Fruit fly (Drosophila melanogaster): ENCODE measurements around the gene ema.

Gene ema

dm6 chr3R:16453597-16453996 is 12.1 kb upstream of the ema start, which contains the start of gene Pak3 (continued):
- TF ChIP-seq CG9797 (GFP tag; optimal IDR thresholded peaks at IDR 0.05), result peak; percentile 86
- peak; percentile 28 for TF ChIP-seq Nf-YB (GFP tag; optimal IDR thresholded peaks at IDR 0.05)
- TF ChIP-seq Stat92E (GFP tag; optimal IDR thresholded peaks at IDR 0.05), result peak in 1 of 3 experiments; percentile 7
- peak; percentile 16 for TF ChIP-seq tap (tag; optimal IDR thresholded peaks at IDR 0.05)
- TF ChIP-seq vvl (GFP tag; IDR thresholded peaks at IDR 0.05), result peak; percentile 33; the same call in 1 of the 2 replicates
- TF ChIP-seq E2f2 (GFP tag; IDR thresholded peaks at IDR 0.05), result peak; percentile 68
- TF ChIP-seq Med (GFP tag), result peak; percentile 79
- peak; percentile 32 for TF ChIP-seq Lhr (GFP tag; optimal IDR thresholded peaks at IDR 0.05)
- no peak for TF ChIP-seq Hr78 (GFP tag; optimal IDR thresholded peaks at IDR 0.05)
- no peak for TF ChIP-seq BtbVII (GFP tag; optimal IDR thresholded peaks at IDR 0.05)
- peak; percentile 84 for TF ChIP-seq CG4617 (GFP tag; optimal IDR thresholded peaks at IDR 0.05; ENCODE audit: borderline replicate concordance)
- no peak for TF ChIP-seq CG13894 (tag; optimal IDR thresholded peaks at IDR 0.05)
- TF ChIP-seq Scr (GFP tag; IDR thresholded peaks at IDR 0.05; ENCODE audit: partially characterized antibody), result peak; percentile 68
- peak; percentile 90 for TF ChIP-seq CG14710 (tag; optimal IDR thresholded peaks at IDR 0.05)
- peak; percentile 61 for TF ChIP-seq ssp (GFP tag; IDR thresholded peaks at IDR 0.05)
- no peak for TF ChIP-seq Hr39 (optimal IDR thresholded peaks at IDR 0.05)
- peak; percentile 37 for TF ChIP-seq CG30020 (tag; optimal IDR thresholded peaks at IDR 0.05)
- peak; percentile 18 for TF ChIP-seq Blimp-1 (GFP tag; optimal IDR thresholded peaks at IDR 0.05)
- peak; percentile 60 for TF ChIP-seq CG2116 (GFP tag; optimal IDR thresholded peaks at IDR 0.05)
- no peak; the same call in 2 of the 3 replicates for TF ChIP-seq jigr1 (GFP tag; IDR thresholded peaks at IDR 0.05)
- peak; percentile 7 for TF ChIP-seq D19A (tag; optimal IDR thresholded peaks at IDR 0.05)
- peak; percentile 82 for TF ChIP-seq CG15514 (GFP tag; optimal IDR thresholded peaks at IDR 0.05)
- TF ChIP-seq nom (GFP tag; optimal IDR thresholded peaks at IDR 0.05), result peak; percentile 2
- peak; percentile 15 for TF ChIP-seq CG7987 (GFP tag; optimal IDR thresholded peaks at IDR 0.05)
- TF ChIP-seq Doc3 (GFP tag; IDR thresholded peaks at IDR 0.05; ENCODE audit: partially characterized antibody), result peak; percentile 47; the same call in 1 of the 3 replicates
- peak; percentile 24 for TF ChIP-seq CG8924 (tag; optimal IDR thresholded peaks at IDR 0.05)
- TF ChIP-seq Meics (GFP tag; optimal IDR thresholded peaks at IDR 0.05), result no peak
- peak; percentile 67 for TF ChIP-seq inv (GFP tag; IDR thresholded peaks at IDR 0.05; ENCODE audit: partially characterized antibody)
- TF ChIP-seq dmrt11E (tag; optimal IDR thresholded peaks at IDR 0.05), result no peak
- peak; percentile 79 for TF ChIP-seq BEAF-32 (GFP tag; optimal IDR thresholded peaks at IDR 0.05)
- TF ChIP-seq unc-4 (GFP tag; IDR thresholded peaks at IDR 0.05; ENCODE audit: partially characterized antibody), result peak; percentile 79
- TF ChIP-seq CG32767 (GFP tag; IDR thresholded peaks at IDR 0.05), result no peak
- no peak for TF ChIP-seq CG1602 (GFP tag; optimal IDR thresholded peaks at IDR 0.05)
- TF ChIP-seq CG7786 (GFP tag; optimal IDR thresholded peaks at IDR 0.05), result no peak
- peak; percentile 81 for TF ChIP-seq gfzf (GFP tag; optimal IDR thresholded peaks at IDR 0.05)
- peak; percentile 87 for TF ChIP-seq Jarid2 (GFP tag; optimal IDR thresholded peaks at IDR 0.05)
- peak; percentile 74 for TF ChIP-seq MESR4 (GFP tag; optimal IDR thresholded peaks at IDR 0.05)
- TF ChIP-seq CG34422 (GFP tag; IDR thresholded peaks at IDR 0.05), result 0 out of 3 replicates have a peak, but pooled peaks have one; percentile 33
- TF ChIP-seq Sin3A (optimal IDR thresholded peaks at IDR 0.05), result peak; percentile 10
- TF ChIP-seq Atf-2 (GFP tag; optimal IDR thresholded peaks at IDR 0.05), result no peak
- no peak for TF ChIP-seq bowl (GFP tag; IDR thresholded peaks at IDR 0.05)
- no peak for TF ChIP-seq lab (GFP tag; optimal IDR thresholded peaks at IDR 0.05)
- peak; percentile 77 for TF ChIP-seq stwl (tag; optimal IDR thresholded peaks at IDR 0.05)
- no peak for TF ChIP-seq crc (GFP tag; optimal IDR thresholded peaks at IDR 0.05)
- no peak for TF ChIP-seq Camta (GFP tag; optimal IDR thresholded peaks at IDR 0.05)
- peak; percentile 80 for TF ChIP-seq hbn (GFP tag; IDR thresholded peaks at IDR 0.05; ENCODE audit: partially characterized antibody)
- peak; percentile 6; the same call in 1 of the 2 replicates for TF ChIP-seq Rfx (GFP tag; IDR thresholded peaks at IDR 0.05)
- peak; percentile 73 for TF ChIP-seq CG42726 (GFP tag; IDR thresholded peaks at IDR 0.05; ENCODE audit: partially characterized antibody)
- peak; percentile 67; the same call in 2 of the 3 replicates for TF ChIP-seq CG7357 (GFP tag; IDR thresholded peaks at IDR 0.05)
